Fruit fly (Drosophila melanogaster) whole organism, embryonic: ENCODE measurements around the gene Pax.

Source experiments
- Abd-B ChIP-seq: fragments of 200-800 bp; sonication (Bioruptor generic); optimal IDR thresholded peaks from 2 replicates; lab custom pipeline; 2018; ENCODE audit warnings: missing biosample characterization, mild to moderate bottlenecking, missing genetic modification characterization, moderate library complexity
- B-H1 ChIP-seq: fragments of 200-800 bp; sonication (Bioruptor generic); IDR thresholded peaks from 3 replicates; pipeline ENCODE4 v1.3.6; 2022; ENCODE audit warnings: missing biosample characterization, missing genetic modification characterization
- CG10431 ChIP-seq: fragments of 200-800 bp; sonication (Bioruptor generic); optimal IDR thresholded peaks from 3 replicates; lab custom pipeline; 2018; ENCODE audit warnings: missing biosample characterization, mild to moderate bottlenecking, missing genetic modification characterization
- CG10543 ChIP-seq: fragments of 200-800 bp; sonication (Bioruptor generic); optimal IDR thresholded peaks from 3 replicates; lab custom pipeline; 2017; ENCODE audit warnings: missing biosample characterization, mild to moderate bottlenecking, missing genetic modification characterization, moderate library complexity
- CG12942 ChIP-seq: fragments of 200-800 bp; sonication (Bioruptor generic); optimal IDR thresholded peaks from 3 replicates; lab custom pipeline; 2016; ENCODE audit warnings: missing biosample characterization, missing genetic modification characterization
- CG13296 ChIP-seq: fragments of 200-800 bp; sonication (Bioruptor generic); optimal IDR thresholded peaks from 3 replicates; lab custom pipeline; 2018; ENCODE audit warnings: missing biosample characterization, mild to moderate bottlenecking, missing genetic modification characterization
- CG1529 ChIP-seq: fragments of 200-800 bp; sonication (Bioruptor generic); optimal IDR thresholded peaks from 3 replicates; lab custom pipeline; 2018; ENCODE audit warnings: missing biosample characterization, missing genetic modification characterization
- CG1647 ChIP-seq: fragments of 200-800 bp; sonication (Bioruptor generic); optimal IDR thresholded peaks from 3 replicates; lab custom pipeline; 2016; ENCODE audit warnings: missing biosample characterization, missing genetic modification characterization
- CG17361 ChIP-seq: fragments of 200-800 bp; sonication (Bioruptor generic); IDR thresholded peaks from 3 replicates; pipeline ENCODE4 v1.3.6; 2022; ENCODE audit warnings: missing biosample characterization, missing genetic modification characterization
- CG31224 ChIP-seq: fragments of 200-800 bp; sonication (Bioruptor generic); IDR thresholded peaks from 2 replicates; pipeline ENCODE4 v1.3.6; 2022; ENCODE audit warnings: missing biosample characterization, missing genetic modification characterization
- CG32532 ChIP-seq: fragments of 200-800 bp; sonication (Bioruptor generic); IDR thresholded peaks from 2 replicates; pipeline ENCODE4 v1.3.6; 2022; ENCODE audit warnings: missing biosample characterization, missing genetic modification characterization
- CG32772 ChIP-seq: fragments of 200-800 bp; sonication (Bioruptor generic); IDR thresholded peaks from 2 replicates; pipeline ENCODE4 v1.3.6; 2022; ENCODE audit warnings: missing biosample characterization, missing genetic modification characterization
- CG34376 ChIP-seq: fragments of 200-800 bp; sonication (Bioruptor generic); optimal IDR thresholded peaks from 2 replicates; lab custom pipeline; 2018; ENCODE audit warnings: missing biosample characterization, mild to moderate bottlenecking, missing genetic modification characterization
- CG4404 ChIP-seq: fragments of 200-800 bp; sonication (Bioruptor generic); IDR thresholded peaks from 2 replicates; pipeline ENCODE4 v1.3.6; 2022; ENCODE audit warnings: missing biosample characterization, missing genetic modification characterization
- CG5245 ChIP-seq: fragments of 200-800 bp; sonication (Bioruptor generic); optimal IDR thresholded peaks from 3 replicates; lab custom pipeline; 2016; ENCODE audit warnings: missing biosample characterization, missing genetic modification characterization
- CG7271 ChIP-seq: fragments of 200-800 bp; sonication (Bioruptor generic); optimal IDR thresholded peaks from 2 replicates; lab custom pipeline; 2018; ENCODE audit warnings: missing biosample characterization, mild to moderate bottlenecking, missing genetic modification characterization, moderate library complexity
- CG8290 ChIP-seq, 3 experiments: fragments of 200-800 bp; sonication (Bioruptor generic); optimal IDR thresholded peaks; 2 replicates each; lab custom pipeline; 2016 to 2019; ENCODE audit warnings: missing biosample characterization in 3 of 3, missing genetic modification characterization in 3 of 3, mild to moderate bottlenecking in 2 of 3, moderate library complexity in 1 of 3
- Chrac-16 ChIP-seq: fragments of 200-800 bp; sonication (Bioruptor generic); optimal IDR thresholded peaks from 3 replicates; lab custom pipeline; 2016; ENCODE audit warnings: missing biosample characterization, missing genetic modification characterization
- Dip3 ChIP-seq: fragments of 200-800 bp; sonication (Bioruptor generic); optimal IDR thresholded peaks from 3 replicates; lab custom pipeline; 2016; ENCODE audit warnings: missing biosample characterization, missing genetic modification characterization
- Drgx ChIP-seq: fragments of 200-800 bp; sonication (Bioruptor generic); IDR thresholded peaks from 2 replicates; pipeline ENCODE4 v1.3.6; 2022; ENCODE audit warnings: missing biosample characterization, missing genetic modification characterization
- Gug ChIP-seq: fragments of 200-800 bp; sonication (Bioruptor generic); IDR thresholded peaks from 4 replicates; pipeline ENCODE4 v1.3.6; 2022; ENCODE audit warnings: missing biosample characterization, missing genetic modification characterization
- HLHmδ ChIP-seq: fragments of 200-800 bp; sonication (Bioruptor generic); optimal IDR thresholded peaks from 2 replicates; lab custom pipeline; 2018; ENCODE audit warnings: missing biosample characterization, mild to moderate bottlenecking, missing genetic modification characterization, moderate library complexity
- Hr39 ChIP-seq: fragments of >200 bp; optimal IDR thresholded peaks from 2 replicates; lab custom pipeline; 2017
- Hr51 ChIP-seq, 2 experiments: fragments of 200-800 bp; sonication (Bioruptor generic); optimal IDR thresholded peaks; 2 replicates in 1 of 2; 3 replicates in 1 of 2; lab custom pipeline; 2016 to 2018; ENCODE audit warnings: missing biosample characterization in 2 of 2, missing genetic modification characterization in 2 of 2, mild to moderate bottlenecking in 1 of 2, moderate library complexity in 1 of 2
- NC2β ChIP-seq: fragments of 200-800 bp; sonication (Bioruptor generic); optimal IDR thresholded peaks from 2 replicates; lab custom pipeline; 2016; ENCODE audit warnings: missing biosample characterization, missing genetic modification characterization
- Nf-YB ChIP-seq: fragments of 200-800 bp; sonication (Bioruptor generic); optimal IDR thresholded peaks from 3 replicates; lab custom pipeline; 2019; ENCODE audit warnings: missing biosample characterization, mild to moderate bottlenecking, missing genetic modification characterization, moderate library complexity
- Optix ChIP-seq: fragments of 200-800 bp; sonication (Bioruptor generic); IDR thresholded peaks from 3 replicates; pipeline ENCODE4 v1.3.6; 2022; ENCODE audit warnings: missing biosample characterization, missing genetic modification characterization
- Rx ChIP-seq: fragments of 200-800 bp; sonication (Bioruptor generic); IDR thresholded peaks from 2 replicates; pipeline ENCODE4 v1.3.6; 2022; ENCODE audit warnings: missing biosample characterization, missing genetic modification characterization
- Trl ChIP-seq, 3 experiments: fragments of >200 bp in 2 of 3; fragments of 200-800 bp in 1 of 3; sonication (Bioruptor generic) in 1 of 3; optimal IDR thresholded peaks; 2 replicates in 1 of 3; 3 replicates in 2 of 3; lab custom pipeline; 2016 to 2017; ENCODE audit warnings: missing biosample characterization in 1 of 3, missing genetic modification characterization in 1 of 3
- Xbp1 ChIP-seq: fragments of 200-800 bp; sonication (Bioruptor generic); optimal IDR thresholded peaks from 3 replicates; lab custom pipeline; 2016; ENCODE audit warnings: missing biosample characterization, mild to moderate bottlenecking, missing genetic modification characterization
- ash1 ChIP-seq: fragments of 200-800 bp; sonication (Bioruptor generic); optimal IDR thresholded peaks from 2 replicates; lab custom pipeline; 2018; ENCODE audit warnings: missing biosample characterization, mild to moderate bottlenecking, missing genetic modification characterization
- bbx ChIP-seq: fragments of 200-800 bp; sonication (Bioruptor generic); IDR thresholded peaks from 2 replicates; pipeline ENCODE4 v1.3.6; 2022; ENCODE audit warnings: missing biosample characterization, missing genetic modification characterization; ENCODE audit not compliant: partially characterized antibody
- dpn ChIP-seq, 2 experiments: fragments of 200-800 bp; sonication (Bioruptor generic); optimal IDR thresholded peaks; 3 replicates each; lab custom pipeline; 2016; ENCODE audit warnings: missing biosample characterization in 2 of 2, missing genetic modification characterization in 2 of 2
- emc ChIP-seq: fragments of 200-800 bp; sonication (Bioruptor generic); optimal IDR thresholded peaks from 2 replicates; lab custom pipeline; 2016; ENCODE audit warnings: missing biosample characterization, missing genetic modification characterization
- fd102C ChIP-seq: fragments of 200-800 bp; sonication (Bioruptor generic); optimal IDR thresholded peaks from 2 replicates; lab custom pipeline; 2018; ENCODE audit warnings: missing biosample characterization, mild to moderate bottlenecking, missing genetic modification characterization, moderate library complexity
- gcm ChIP-seq: fragments of 200-800 bp; sonication (Bioruptor generic); optimal IDR thresholded peaks from 2 replicates; lab custom pipeline; 2019; ENCODE audit warnings: missing biosample characterization, mild to moderate bottlenecking, missing genetic modification characterization, moderate library complexity
- grn ChIP-seq: fragments of 200-800 bp; sonication (Bioruptor generic); optimal IDR thresholded peaks from 3 replicates; lab custom pipeline; 2017; ENCODE audit warnings: missing biosample characterization, missing genetic modification characterization
- gsb-n ChIP-seq: fragments of 200-800 bp; sonication (Bioruptor generic); optimal IDR thresholded peaks from 3 replicates; lab custom pipeline; 2018; ENCODE audit warnings: missing biosample characterization, mild to moderate bottlenecking, missing genetic modification characterization
- hb ChIP-seq: fragments of 200-800 bp; sonication (Bioruptor generic); IDR thresholded peaks from 3 replicates; pipeline ENCODE4 v1.3.6; 2022; ENCODE audit warnings: missing biosample characterization, missing genetic modification characterization; ENCODE audit not compliant: partially characterized antibody
- her ChIP-seq: fragments of 200-800 bp; sonication (Bioruptor generic); optimal IDR thresholded peaks from 2 replicates; lab custom pipeline; 2016; ENCODE audit warnings: missing biosample characterization, missing genetic modification characterization
- ken ChIP-seq: fragments of 200-800 bp; sonication (Bioruptor generic); IDR thresholded peaks from 3 replicates; pipeline ENCODE4 v1.3.6; 2022; ENCODE audit warnings: missing biosample characterization, missing genetic modification characterization
- lov ChIP-seq, 2 experiments: fragments of 200-800 bp in 1 of 2; fragments of >200 bp in 1 of 2; sonication (Bioruptor generic) in 1 of 2; IDR thresholded peaks in 1 of 2; optimal IDR thresholded peaks in 1 of 2; 2 replicates in 1 of 2; 3 replicates in 1 of 2; pipeline versions ENCODE4 v1.3.6 to Lab custom; 2017 to 2022; ENCODE audit warnings: missing biosample characterization in 1 of 2, missing genetic modification characterization in 1 of 2
- odd ChIP-seq: fragments of 200-800 bp; sonication (Bioruptor generic); optimal IDR thresholded peaks from 2 replicates; lab custom pipeline; 2017; ENCODE audit warnings: missing biosample characterization, mild to moderate bottlenecking, missing genetic modification characterization
- phol ChIP-seq: fragments of 200-800 bp; sonication (Bioruptor generic); optimal IDR thresholded peaks from 3 replicates; lab custom pipeline; 2018; ENCODE audit warnings: missing biosample characterization, mild to moderate bottlenecking, missing genetic modification characterization, moderate library complexity
- prd ChIP-seq, 3 experiments: fragments of >200 bp in 2 of 3; fragments of 200-800 bp in 1 of 3; sonication (Bioruptor generic) in 1 of 3; optimal IDR thresholded peaks in 2 of 3; IDR thresholded peaks in 1 of 3; 2 replicates in 2 of 3; 3 replicates in 1 of 3; pipeline versions ENCODE4 v1.3.6 to Lab custom; 2017 to 2022; ENCODE audit warnings: missing biosample characterization in 1 of 3, missing genetic modification characterization in 1 of 3
- pum ChIP-seq: fragments of 200-800 bp; sonication (Bioruptor generic); optimal IDR thresholded peaks from 2 replicates; lab custom pipeline; 2016; ENCODE audit warnings: missing biosample characterization, missing genetic modification characterization
- sd ChIP-seq: fragments of 200-800 bp; sonication (Bioruptor generic); optimal IDR thresholded peaks from 3 replicates; lab custom pipeline; 2018; ENCODE audit warnings: missing biosample characterization, mild to moderate bottlenecking, missing genetic modification characterization, moderate library complexity
- sens ChIP-seq: fragments of 200-800 bp; sonication (Bioruptor generic); peaks from one replicate; lab custom pipeline; 2016; ENCODE audit warnings: missing biosample characterization, missing genetic modification characterization
- tap ChIP-seq: fragments of 200-800 bp; optimal IDR thresholded peaks from 3 replicates; lab custom pipeline; 2019; ENCODE audit warnings: missing biosample characterization, mild to moderate bottlenecking, missing genetic modification characterization, moderate library complexity
- tio ChIP-seq: fragments of 200-800 bp; sonication (Bioruptor generic); optimal IDR thresholded peaks from 2 replicates; lab custom pipeline; 2017; ENCODE audit warnings: missing biosample characterization, missing genetic modification characterization, inconsistent platforms

The Pax gene

dm6 chr2L:19426330-19426781 is at the start of gene Pax (continued):
- TF ChIP-seq odd (GFP tag; lab: Kevin White, UChicago) (no peak), Dip3 (GFP tag; lab: Kevin White, UChicago) (no peak), CG1647 (GFP tag; lab: Kevin White, UChicago) (no peak), CG32772 (GFP tag; lab: Robert Waterston, UW) (peak; percentile 75), B-H1 (no peak), gcm (GFP tag; lab: Kevin White, UChicago) (no peak), grn (GFP tag; lab: Kevin White, UChicago) (no peak), prd (optimal IDR thresholded peaks at IDR 0.05; lab: Kevin White, UChicago) (no peak), prd (GFP tag; IDR thresholded peaks at IDR 0.05; lab: Robert Waterston, UW) (no peak), CG32532 (no peak), sd (tag; lab: Kevin White, UChicago) (peak; percentile 46), pum (GFP tag; lab: Kevin White, UChicago) (no peak), CG1529 (no peak), CG31224 (no peak), CG10543 (GFP tag; lab: Kevin White, UChicago) (peak; percentile 46), CG7271 (tag; lab: Kevin White, UChicago) (no peak), HLHmδ (GFP tag; lab: Kevin White, UChicago) (no peak), NC2β (no peak), CG4404 (GFP tag; lab: Robert Waterston, UW) (no peak), Xbp1 (no peak), ken (GFP tag; lab: Robert Waterston, UW) (no peak), tap (tag; lab: Kevin White, UChicago) (no peak), CG17361 (GFP tag; lab: Robert Waterston, UW) (no peak), emc (GFP tag; lab: Kevin White, UChicago) (no peak), sens (GFP tag; lab: Kevin White, UChicago) (peak; percentile 72), dpn (GFP tag; optimal IDR thresholded peaks at IDR 0.05; lab: Kevin White, UChicago) (no peak), Optix (no peak), CG12942 (GFP tag; lab: Kevin White, UChicago) (no peak), Drgx (GFP tag; lab: Robert Waterston, UW) (peak; percentile 47), Chrac-16 (GFP tag; lab: Kevin White, UChicago) (no peak), Hr39 (lab: Kevin White, UChicago) (no peak), fd102C (no peak), CG34376 (peak; percentile 68), Rx (GFP tag; lab: Robert Waterston, UW) (no peak), tio (no peak), phol (tag; lab: Kevin White, UChicago) (no peak), CG10431 (no peak), Trl (optimal IDR thresholded peaks at IDR 0.05; lab: Kevin White, UChicago) (peak; percentile 66 to 77), Trl (GFP tag; optimal IDR thresholded peaks at IDR 0.05; lab: Kevin White, UChicago) (no peak), Nf-YB (GFP tag; lab: Kevin White, UChicago) (peak; percentile 78), Hr51 (GFP tag; optimal IDR thresholded peaks at IDR 0.05; lab: Kevin White, UChicago) (no peak), ash1 (GFP tag; lab: Kevin White, UChicago) (no peak), lov (optimal IDR thresholded peaks at IDR 0.05; lab: Kevin White, UChicago) (no peak), lov (GFP tag; IDR thresholded peaks at IDR 0.05; lab: Robert Waterston, UW) (no peak), Gug (GFP tag; lab: Robert Waterston, UW) (no peak), hb (peak; percentile 89), Abd-B (GFP tag; lab: Kevin White, UChicago) (no peak), CG5245 (GFP tag; lab: Kevin White, UChicago) (no peak), her (GFP tag; lab: Kevin White, UChicago) (no peak), CG8290 (GFP tag; optimal IDR thresholded peaks at IDR 0.05; lab: Kevin White, UChicago) (no peak), CG8290 (tag; optimal IDR thresholded peaks at IDR 0.05; lab: Kevin White, UChicago) (peak in 1 of 2 experiments; percentile 56), CG13296 (no peak), bbx (GFP tag; lab: Robert Waterston, UW) (peak; percentile 95), gsb-n (tag; lab: Kevin White, UChicago) (no peak)
